Worm (Caenorhabditis elegans) whole organism, late embryonic: ENCODE results near the gene C07G3.15.

Source experiments
- C38D4.7 ChIP-seq: fragments of 200-800 bp; sonication (Bioruptor generic); optimal IDR thresholded peaks from 2 replicates; lab custom pipeline; 2018; ENCODE audit warnings: mild to moderate bottlenecking, missing genetic modification characterization, moderate library complexity, missing compliant biosample characterization
- F13H6.1 ChIP-seq: sonication (generic microtip); optimal IDR thresholded peaks from 2 replicates; lab custom pipeline; 2016; ENCODE audit warnings: missing genetic modification characterization, missing compliant biosample characterization
- K02D7.2 ChIP-seq: sonication (generic microtip); optimal IDR thresholded peaks from 2 replicates; lab custom pipeline; 2017; ENCODE audit warnings: mild to moderate bottlenecking, missing genetic modification characterization, missing compliant biosample characterization
- K09A11.1 ChIP-seq: sonication (generic microtip); optimal IDR thresholded peaks from 2 replicates; lab custom pipeline; 2017; ENCODE audit warnings: antibody characterized with exemption, mild to moderate bottlenecking, missing genetic modification characterization, missing compliant biosample characterization; ENCODE audit not compliant: insufficient read depth
- T23F11.4 ChIP-seq: fragments of 200-800 bp; sonication (Bioruptor generic); optimal IDR thresholded peaks from 2 replicates; lab custom pipeline; 2018; ENCODE audit warnings: mild to moderate bottlenecking, missing genetic modification characterization, missing compliant biosample characterization
- ceh-19 ChIP-seq: fragments of 200-800 bp; sonication (Bioruptor generic); optimal IDR thresholded peaks from 2 replicates; lab custom pipeline; 2018; ENCODE audit warnings: mild to moderate bottlenecking, missing genetic modification characterization, missing compliant biosample characterization
- ceh-22 ChIP-seq: sonication (generic microtip); optimal IDR thresholded peaks from 2 replicates; lab custom pipeline; 2017; ENCODE audit warnings: missing biosample characterization, missing genetic modification characterization
- ceh-24 ChIP-seq: sonication (generic microtip); optimal IDR thresholded peaks from 2 replicates; lab custom pipeline; 2016; ENCODE audit warnings: mild to moderate bottlenecking, missing genetic modification characterization, missing compliant biosample characterization
- ceh-31 ChIP-seq: sonication (generic microtip); optimal IDR thresholded peaks from 2 replicates; lab custom pipeline; 2016; ENCODE audit warnings: missing genetic modification characterization, missing compliant biosample characterization
- ceh-48 ChIP-seq: sonication (generic microtip); optimal IDR thresholded peaks from 2 replicates; lab custom pipeline; 2016; ENCODE audit warnings: missing genetic modification characterization, inconsistent platforms, missing compliant biosample characterization
- ceh-6 ChIP-seq: fragments of 200-800 bp; sonication (Bioruptor generic); optimal IDR thresholded peaks from 2 replicates; lab custom pipeline; 2018; ENCODE audit warnings: mild to moderate bottlenecking, missing genetic modification characterization, missing compliant biosample characterization
- ceh-9 ChIP-seq: sonication (generic microtip); optimal IDR thresholded peaks from 2 replicates; lab custom pipeline; 2016; ENCODE audit warnings: mild to moderate bottlenecking, missing genetic modification characterization, inconsistent platforms, missing compliant biosample characterization
- elt-2 ChIP-seq: sonication (generic microtip); optimal IDR thresholded peaks from 2 replicates; lab custom pipeline; 2016; ENCODE audit warnings: missing genetic modification reagents, missing genetic modification characterization, missing compliant biosample characterization
- ets-4 ChIP-seq: sonication (generic microtip); optimal IDR thresholded peaks from 2 replicates; lab custom pipeline; 2016; ENCODE audit warnings: missing genetic modification characterization, missing compliant biosample characterization
- eyg-1 ChIP-seq: sonication (generic microtip); optimal IDR thresholded peaks from 2 replicates; lab custom pipeline; 2016; ENCODE audit warnings: missing genotype, missing genetic modification characterization, missing compliant biosample characterization
- fax-1 ChIP-seq: sonication (generic microtip); optimal IDR thresholded peaks from 2 replicates; lab custom pipeline; 2016; ENCODE audit warnings: missing genotype, missing genetic modification characterization, missing compliant biosample characterization
- fkh-10 ChIP-seq: fragments of 150-350 bp; optimal IDR thresholded peaks from 2 replicates; lab custom pipeline; 2014; ENCODE audit warnings: missing biosample characterization, missing genetic modification reagents, missing genetic modification characterization
- fkh-6 ChIP-seq: sonication (generic microtip); optimal IDR thresholded peaks from 2 replicates; lab custom pipeline; 2016; ENCODE audit warnings: missing genetic modification characterization, missing compliant biosample characterization
- hlh-15 ChIP-seq: sonication (generic microtip); optimal IDR thresholded peaks from 2 replicates; lab custom pipeline; 2016; ENCODE audit warnings: missing genetic modification characterization, missing compliant biosample characterization
- hlh-6 ChIP-seq: sonication (generic microtip); optimal IDR thresholded peaks from 2 replicates; lab custom pipeline; 2016; ENCODE audit warnings: missing genotype, missing genetic modification characterization, missing compliant biosample characterization
- mec-3 ChIP-seq: sonication (generic microtip); optimal IDR thresholded peaks from 2 replicates; lab custom pipeline; 2016; ENCODE audit warnings: borderline replicate concordance, missing genetic modification characterization, missing compliant biosample characterization
- nhr-11 ChIP-seq: fragments of 150-350 bp; optimal IDR thresholded peaks from 2 replicates; lab custom pipeline; 2014; ENCODE audit warnings: missing biosample characterization, missing genetic modification characterization
- odd-2 ChIP-seq: sonication (generic microtip); optimal IDR thresholded peaks from 2 replicates; lab custom pipeline; 2017; ENCODE audit warnings: antibody characterized with exemption, mild to moderate bottlenecking, missing genetic modification characterization, missing compliant biosample characterization
- pag-3 ChIP-seq: sonication (generic microtip); optimal IDR thresholded peaks from 2 replicates; lab custom pipeline; 2016; ENCODE audit warnings: missing compliant biosample characterization, missing genetic modification characterization, borderline replicate concordance
- pat-9 ChIP-seq: fragments of 200-800 bp; sonication (Bioruptor generic); optimal IDR thresholded peaks from 2 replicates; lab custom pipeline; 2018; ENCODE audit warnings: mild to moderate bottlenecking, missing genetic modification characterization, moderate library complexity, missing compliant biosample characterization
- pha-2 ChIP-seq: sonication (generic microtip); optimal IDR thresholded peaks from 2 replicates; lab custom pipeline; 2017; ENCODE audit warnings: mild to moderate bottlenecking, missing genetic modification characterization, missing compliant biosample characterization
- pha-4 ChIP-seq: fragments of 150-350 bp; optimal IDR thresholded peaks from 2 replicates; lab custom pipeline; 2018; ENCODE audit warnings: missing biosample characterization, missing genetic modification reagents, missing genetic modification characterization
- pros-1 ChIP-seq: fragments of 150-350 bp; optimal IDR thresholded peaks from 2 replicates; lab custom pipeline; 2014; ENCODE audit warnings: missing biosample characterization, missing genetic modification reagents, missing genetic modification characterization
- rnt-1 ChIP-seq: sonication (generic microtip); optimal IDR thresholded peaks from 2 replicates; lab custom pipeline; 2016; ENCODE audit warnings: missing genetic modification characterization, missing compliant biosample characterization
- sox-2 ChIP-seq: fragments of 200-800 bp; sonication (Bioruptor generic); IDR thresholded peaks from 2 replicates; pipeline ENCODE4 v1.3.6; 2022; ENCODE audit warnings: missing genetic modification reagents, missing genetic modification characterization, missing compliant biosample characterization
- sox-4 ChIP-seq: sonication (generic microtip); optimal IDR thresholded peaks from 2 replicates; lab custom pipeline; 2017; ENCODE audit warnings: mild to moderate bottlenecking, missing genetic modification characterization, inconsistent platforms, missing compliant biosample characterization
- ttx-3 ChIP-seq: sonication (generic microtip); optimal IDR thresholded peaks from 2 replicates; lab custom pipeline; 2016; ENCODE audit warnings: missing genetic modification reagents, missing genetic modification characterization, missing compliant biosample characterization
- unc-3 ChIP-seq, 2 experiments: fragments of 200-800 bp in 1 of 2; sonication (Bioruptor generic) in 1 of 2; sonication (generic microtip) in 1 of 2; conservative IDR thresholded peaks in 1 of 2; optimal IDR thresholded peaks in 1 of 2; 2 replicates each; pipeline versions ENCODE4 v1.3.6 to Lab custom; 2016 to 2022; ENCODE audit warnings: missing compliant biosample characterization in 2 of 2, missing genetic modification characterization in 2 of 2, missing genetic modification reagents in 1 of 2
- unc-86 ChIP-seq: sonication (generic microtip); optimal IDR thresholded peaks from 2 replicates; lab custom pipeline; 2016; ENCODE audit warnings: missing genetic modification characterization, missing compliant biosample characterization
- ztf-16 ChIP-seq: sonication (generic microtip); optimal IDR thresholded peaks from 2 replicates; lab custom pipeline; 2017; ENCODE audit warnings: missing genetic modification characterization, missing compliant biosample characterization

C07G3.15 gene

DNA sequence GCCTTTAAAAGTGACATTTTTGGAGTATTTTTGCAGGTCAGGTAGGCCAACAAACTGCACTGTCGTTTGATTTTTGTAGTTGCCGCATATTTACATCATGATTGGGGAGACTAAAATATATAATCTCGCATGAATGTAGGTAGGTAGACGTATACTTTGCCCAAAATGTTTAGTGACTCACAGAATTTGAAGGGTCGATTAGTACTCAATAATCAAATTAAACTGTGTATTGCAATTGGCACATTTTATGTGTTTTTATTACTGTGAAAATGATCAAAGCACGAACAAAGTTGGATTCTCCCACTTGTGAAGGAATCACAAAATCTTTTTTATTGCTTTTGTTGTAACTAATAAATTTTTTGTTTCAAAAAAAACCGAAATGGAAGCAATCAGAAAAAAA is at the start of gene C07G3.15:
TSS of gene C07G3.15 (minus strand) at position 101 of the 400 bp plus-strand sequence.
- no peak for TF ChIP-seq ceh-24 (tag; lab: Kevin White, UChicago)
- no peak for TF ChIP-seq ttx-3 (tag; lab: Kevin White, UChicago)
- TF ChIP-seq hlh-6 (tag; lab: Kevin White, UChicago): no peak
- TF ChIP-seq ztf-16: no peak
- TF ChIP-seq ets-4 (tag; lab: Kevin White, UChicago): no peak

DNA sequence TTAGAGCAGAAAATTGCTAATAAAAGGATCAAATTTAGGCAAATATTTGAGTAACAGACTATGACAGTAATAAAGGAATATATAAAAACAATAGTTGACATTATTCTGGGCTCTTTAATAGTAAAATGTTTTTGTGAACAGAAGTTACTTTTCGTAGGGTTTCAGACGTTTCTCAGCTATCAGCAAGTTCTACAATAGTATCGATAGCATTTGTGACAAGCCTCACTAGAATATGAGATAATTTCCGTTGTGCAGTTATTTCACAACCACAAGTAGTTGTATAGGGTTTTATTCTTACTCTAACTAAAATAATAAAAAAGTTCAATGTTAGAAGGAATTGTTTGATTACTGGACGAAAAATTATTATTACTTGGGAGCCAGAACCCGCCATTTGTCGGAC is 49.7 kb upstream of the C07G3.15 start, which contains the start of gene srbc-68:
TSS of gene srbc-68 (minus strand) at position 101 of the 400 bp plus-strand sequence.
- TF ChIP-seq sox-2 (GFP tag; lab: Robert Waterston, UW) (no peak), fkh-6 (tag; lab: Kevin White, UChicago) (no peak), K02D7.2 (tag; lab: Kevin White, UChicago) (no peak), ceh-22 (tag; lab: Kevin White, UChicago) (no peak), pha-2 (no peak), mec-3 (tag; lab: Kevin White, UChicago) (no peak), ets-4 (tag; lab: Kevin White, UChicago) (no peak), pha-4 (tag; lab: Kevin White, UChicago) (no peak), ceh-9 (tag; lab: Kevin White, UChicago) (no peak), nhr-11 (tag; lab: Kevin White, UChicago) (no peak)

- TF ChIP-seq unc-86 (tag; lab: Kevin White, UChicago) (no peak), elt-2 (tag; lab: Kevin White, UChicago) (no peak), fkh-10 (GFP tag; lab: Kevin White, UChicago) (no peak), eyg-1 (tag; lab: Kevin White, UChicago) (no peak)
These were observed 46.6 kb upstream of the C07G3.15 start, which contains the start of gene nhr-222 for ce11 chrV:3543344-3543743. Gene nhr-222, minus strand, starts transcription at chrV:3543444.

ce11 chrV:3541117-3541516 is 44.3 kb upstream of the C07G3.15 start, which contains the start of gene srbc-67:
Gene srbc-67, minus strand, starts transcription at chrV:3541217.
- TF ChIP-seq pat-9 (tag; lab: Kevin White, UChicago): no peak
- TF ChIP-seq elt-2 (tag; lab: Kevin White, UChicago): no peak

DNA sequence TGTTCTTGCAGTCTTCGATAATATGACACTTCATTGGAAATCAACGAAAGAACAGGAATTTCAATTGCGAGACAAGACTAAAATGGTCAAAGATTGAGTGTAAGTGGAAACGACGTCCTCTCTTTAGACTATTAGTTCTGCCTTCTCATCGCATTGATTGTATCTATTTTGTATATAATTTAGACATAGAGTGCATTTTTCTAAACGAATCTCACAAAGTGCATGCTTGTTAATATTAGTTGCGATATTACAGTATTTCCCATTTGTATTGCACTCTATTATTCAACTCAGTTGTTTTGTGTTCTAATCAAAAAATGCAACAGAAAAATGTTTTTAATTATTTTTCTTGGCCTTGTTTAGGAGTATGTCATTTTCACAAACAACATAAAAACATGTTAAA is 41.5 kb upstream of the C07G3.15 start, which contains the start of gene nhr-93:
TSS of gene nhr-93 (minus strand) at position 101 of the 400 bp plus-strand sequence.
- no peak for TF ChIP-seq rnt-1
- TF ChIP-seq unc-3 (GFP tag; conservative IDR thresholded peaks at IDR 0.05; lab: Robert Waterston, UW): no peak
- no peak for TF ChIP-seq unc-3 (tag; optimal IDR thresholded peaks at IDR 0.05; lab: Kevin White, UChicago)
- no peak for TF ChIP-seq odd-2 (tag; lab: Kevin White, UChicago)
- TF ChIP-seq sox-4 (tag; lab: Kevin White, UChicago): no peak
- TF ChIP-seq unc-86 (tag; lab: Kevin White, UChicago): no peak
- no peak for TF ChIP-seq ceh-48 (tag; lab: Kevin White, UChicago)
- no peak for TF ChIP-seq F13H6.1

- TF ChIP-seq ttx-3 (tag; lab: Kevin White, UChicago) (no peak), hlh-15 (tag; lab: Kevin White, UChicago) (no peak), T23F11.4 (GFP tag; lab: Kevin White, UChicago) (no peak), pag-3 (tag; lab: Kevin White, UChicago) (no peak), fkh-10 (GFP tag; lab: Kevin White, UChicago) (no peak), ceh-31 (tag; lab: Kevin White, UChicago) (no peak), ceh-6 (GFP tag; lab: Kevin White, UChicago) (no peak), eyg-1 (tag; lab: Kevin White, UChicago) (no peak), K09A11.1 (tag; lab: Kevin White, UChicago) (no peak), elt-2 (tag; lab: Kevin White, UChicago) (no peak), pha-2 (no peak), fax-1 (tag; lab: Kevin White, UChicago) (no peak), pros-1 (tag; lab: Kevin White, UChicago) (no peak), ceh-19 (GFP tag; lab: Kevin White, UChicago) (no peak), C38D4.7 (GFP tag; lab: Kevin White, UChicago) (no peak), mec-3 (tag; lab: Kevin White, UChicago) (no peak)
These were observed 38.5 kb upstream of the C07G3.15 start, which contains the start of gene nhr-221 for ce11 chrV:3535260-3535659. Gene nhr-221, minus strand, starts transcription at chrV:3535360.
